Worm (Caenorhabditis elegans) whole organism, L4 larva: ENCODE measurements around the gene ifa-1.
A peak's percentile ranks its signal among the peaks of the same experiment; 100 is the strongest.

ENCODE experiments used
- F26F4.8 ChIP-seq: fragments of 200-800 bp; sonication (Bioruptor generic); conservative IDR thresholded peaks from 2 replicates; pipeline ENCODE4 v1.3.6; 2022; ENCODE audit warnings: missing genetic modification characterization, missing compliant biosample characterization
- F44E2.7 ChIP-seq: fragments of 200-800 bp; sonication (Bioruptor generic); IDR thresholded peaks from 2 replicates; pipeline ENCODE4 v2.1.2; 2022; ENCODE audit warnings: missing genetic modification characterization, missing compliant biosample characterization
- R02D3.7 ChIP-seq: fragments of 150-350 bp; sonication (generic microtip); optimal IDR thresholded peaks from 3 replicates; lab custom pipeline; 2014; ENCODE audit warnings: missing biosample characterization, missing genetic modification characterization
- Y48G9A.11 ChIP-seq: fragments of 200-800 bp; sonication (Bioruptor generic); IDR thresholded peaks from 2 replicates; pipeline ENCODE4 v1.3.6; 2022; ENCODE audit warnings: missing genetic modification reagents, missing genetic modification characterization, missing compliant biosample characterization
- aha-1 ChIP-seq: fragments of 150-350 bp; peaks from one replicate; lab custom pipeline; 2014; ENCODE audit warnings: missing biosample characterization, missing genetic modification characterization
- daf-12 ChIP-seq: fragments of 150-350 bp; optimal IDR thresholded peaks from 2 replicates; lab custom pipeline; 2014; ENCODE audit warnings: missing biosample characterization, missing genetic modification reagents, missing genetic modification characterization
- daf-16 ChIP-seq, 3 experiments: sonication (generic microtip); optimal IDR thresholded peaks; 2 replicates each; lab custom pipeline; 2016 to 2017; ENCODE audit warnings: missing genetic modification characterization in 3 of 3, missing genetic modification reagents in 3 of 3, mild to moderate bottlenecking in 2 of 3, missing compliant biosample characterization in 2 of 3, missing biosample characterization in 1 of 3, moderate library complexity in 1 of 3
- dmd-6 ChIP-seq: fragments of 200-800 bp; sonication (Bioruptor generic); IDR thresholded peaks from 2 replicates; pipeline ENCODE4 v1.3.6; 2022; ENCODE audit warnings: missing genetic modification reagents, missing genetic modification characterization, missing compliant biosample characterization
- dmd-8 ChIP-seq: fragments of 200-800 bp; sonication (Bioruptor generic); IDR thresholded peaks from 2 replicates; pipeline ENCODE4 v1.3.6; 2022; ENCODE audit warnings: missing genetic modification characterization, missing compliant biosample characterization
- dve-1 ChIP-seq: sonication (generic microtip); optimal IDR thresholded peaks from 2 replicates; lab custom pipeline; 2017; ENCODE audit warnings: antibody characterized with exemption, mild to moderate bottlenecking, missing genetic modification characterization, missing compliant biosample characterization; ENCODE audit not compliant: insufficient read depth
- egl-43 ChIP-seq: fragments of 200-800 bp; sonication (Bioruptor generic); IDR thresholded peaks from 2 replicates; pipeline ENCODE4 v1.3.6; 2022; ENCODE audit warnings: missing genetic modification reagents, missing genetic modification characterization, missing compliant biosample characterization
- fos-1 ChIP-seq: fragments of 150-350 bp; optimal IDR thresholded peaks from 2 replicates; lab custom pipeline; 2014; ENCODE audit warnings: missing biosample characterization, missing genetic modification characterization
- hif-1 ChIP-seq, 2 experiments: sonication (generic microtip); optimal IDR thresholded peaks; 2 replicates each; lab custom pipeline; 2016 to 2017; ENCODE audit warnings: missing compliant biosample characterization in 2 of 2, missing genetic modification characterization in 2 of 2, missing genetic modification reagents in 2 of 2, missing genotype in 2 of 2, mild to moderate bottlenecking in 1 of 2
- hlh-11 ChIP-seq: fragments of 200-800 bp; sonication (Bioruptor generic); optimal IDR thresholded peaks from 2 replicates; lab custom pipeline; 2018; ENCODE audit warnings: mild to moderate bottlenecking, missing genetic modification characterization, missing compliant biosample characterization
- hmg-1.1 ChIP-seq: fragments of 200-800 bp; sonication (Bioruptor generic); IDR thresholded peaks from 2 replicates; pipeline ENCODE4 v1.3.6; 2022; ENCODE audit warnings: missing genetic modification reagents, missing genetic modification characterization, missing compliant biosample characterization
- lin-1 ChIP-seq: fragments of 200-800 bp; sonication (Bioruptor generic); IDR thresholded peaks from 2 replicates; pipeline ENCODE4 v1.3.6; 2022; ENCODE audit warnings: missing genetic modification reagents, missing genetic modification characterization, missing compliant biosample characterization
- lin-29 ChIP-seq: fragments of 200-800 bp; sonication (Bioruptor generic); IDR thresholded peaks from 2 replicates; pipeline ENCODE4 v1.3.6; 2022; ENCODE audit warnings: missing genetic modification reagents, missing genetic modification characterization, missing compliant biosample characterization
- lir-3 ChIP-seq: sonication (generic microtip); optimal IDR thresholded peaks from 2 replicates; lab custom pipeline; 2016; ENCODE audit warnings: mild to moderate bottlenecking, missing genetic modification characterization, missing compliant biosample characterization
- madf-9 ChIP-seq: fragments of 200-800 bp; sonication (Bioruptor generic); conservative IDR thresholded peaks from 2 replicates; pipeline ENCODE4 v1.3.6; 2022; ENCODE audit warnings: missing genetic modification reagents, missing genetic modification characterization, missing compliant biosample characterization
- mep-1 ChIP-seq: fragments of 150-350 bp; sonication (generic microtip); optimal IDR thresholded peaks from 3 replicates; lab custom pipeline; 2014; ENCODE audit warnings: missing biosample characterization, missing genetic modification characterization
- mxl-3 ChIP-seq: fragments of 200-800 bp; sonication (Bioruptor generic); optimal IDR thresholded peaks from 2 replicates; lab custom pipeline; 2018; ENCODE audit warnings: mild to moderate bottlenecking, missing genetic modification characterization, missing compliant biosample characterization
- nhr-28 ChIP-seq: fragments of 150-350 bp; optimal IDR thresholded peaks from 2 replicates; lab custom pipeline; 2014; ENCODE audit warnings: missing biosample characterization, missing genetic modification characterization
- nhr-41 ChIP-seq: fragments of 200-800 bp; sonication (Bioruptor generic); IDR thresholded peaks from 2 replicates; pipeline ENCODE4 v1.3.6; 2022; ENCODE audit warnings: missing genetic modification reagents, missing genetic modification characterization, missing compliant biosample characterization
- nhr-42 ChIP-seq: fragments of 200-800 bp; sonication (Bioruptor generic); IDR thresholded peaks from 2 replicates; pipeline ENCODE4 v1.3.6; 2022; ENCODE audit warnings: missing genetic modification characterization, missing compliant biosample characterization
- nhr-48 ChIP-seq: sonication (generic microtip); optimal IDR thresholded peaks from 2 replicates; lab custom pipeline; 2016; ENCODE audit warnings: mild to moderate bottlenecking, missing genetic modification characterization, missing compliant biosample characterization
- nhr-76 ChIP-seq: fragments of 150-350 bp; optimal IDR thresholded peaks from 2 replicates; lab custom pipeline; 2014; ENCODE audit warnings: missing biosample characterization, missing genetic modification characterization
- nhr-77 ChIP-seq: fragments of 150-350 bp; optimal IDR thresholded peaks from 2 replicates; lab custom pipeline; 2014; ENCODE audit warnings: missing biosample characterization, missing genetic modification characterization
- php-3 ChIP-seq: fragments of 200-800 bp; sonication (Bioruptor generic); IDR thresholded peaks from 2 replicates; pipeline ENCODE4 v1.3.6; 2022; ENCODE audit warnings: missing genetic modification reagents, missing genetic modification characterization, missing compliant biosample characterization
- pqm-1 ChIP-seq: sonication (generic microtip); optimal IDR thresholded peaks from 2 replicates; lab custom pipeline; 2017; ENCODE audit warnings: missing biosample characterization, missing genetic modification characterization
- spr-1 ChIP-seq: sonication (generic microtip); optimal IDR thresholded peaks from 2 replicates; lab custom pipeline; 2016; ENCODE audit warnings: mild to moderate bottlenecking, missing genetic modification characterization, missing compliant biosample characterization
- spr-3 ChIP-seq: fragments of 200-800 bp; sonication (Bioruptor generic); optimal IDR thresholded peaks from 2 replicates; lab custom pipeline; 2018; ENCODE audit warnings: mild to moderate bottlenecking, missing genetic modification characterization, missing compliant biosample characterization
- zfp-2 ChIP-seq: sonication (generic microtip); optimal IDR thresholded peaks from 2 replicates; lab custom pipeline; 2016; ENCODE audit warnings: mild to moderate bottlenecking, missing genetic modification characterization, missing compliant biosample characterization

ifa-1 gene

DNA sequence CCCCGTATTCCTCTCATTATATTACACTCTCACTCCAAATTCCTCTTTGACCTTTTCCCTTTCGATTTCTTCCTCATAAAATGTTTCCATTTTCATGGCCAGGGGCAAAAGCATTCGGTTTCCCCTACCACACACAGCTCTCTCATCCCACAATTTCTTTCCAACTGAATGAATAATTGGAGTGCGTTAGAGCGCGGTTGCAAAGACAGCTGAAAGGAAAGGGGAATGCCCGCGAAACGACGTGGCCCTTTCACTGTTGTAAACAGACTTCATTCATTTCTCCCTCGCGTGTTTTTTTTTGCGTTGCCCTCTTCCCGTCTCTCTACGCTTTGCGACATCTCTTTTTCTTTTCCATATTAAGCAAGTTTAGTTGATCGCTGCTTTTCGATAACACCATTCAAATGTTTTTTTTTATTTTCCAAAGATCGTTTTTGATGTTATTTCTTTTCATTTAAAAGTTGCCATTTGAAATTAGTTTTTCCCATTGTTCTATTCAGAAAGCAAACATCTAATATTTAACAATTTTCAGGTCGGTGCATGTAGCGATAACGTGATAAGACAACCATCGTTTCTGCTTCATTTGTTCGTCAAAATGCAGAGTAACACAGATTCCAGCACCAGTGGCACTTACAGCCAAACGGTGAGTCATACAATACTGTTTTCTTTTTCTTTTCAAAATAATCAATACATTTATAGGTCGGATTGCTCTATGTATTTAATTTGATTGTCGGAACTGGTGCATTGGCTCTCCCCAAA, 8.5 kb upstream of the ifa-1 start, which contains the start of gene C03A3.2 (continued):
- TF ChIP-seq lin-1 (GFP tag; lab: Robert Waterston, UW) (no peak), F44E2.7 (GFP tag; lab: Robert Waterston, UW) (no peak), hmg-1.1 (GFP tag; lab: Robert Waterston, UW) (peak; percentile 70; the same call in 1 of the 2 replicates), aha-1 (tag; lab: Kevin White, UChicago) (peak; percentile 58)

DNA sequence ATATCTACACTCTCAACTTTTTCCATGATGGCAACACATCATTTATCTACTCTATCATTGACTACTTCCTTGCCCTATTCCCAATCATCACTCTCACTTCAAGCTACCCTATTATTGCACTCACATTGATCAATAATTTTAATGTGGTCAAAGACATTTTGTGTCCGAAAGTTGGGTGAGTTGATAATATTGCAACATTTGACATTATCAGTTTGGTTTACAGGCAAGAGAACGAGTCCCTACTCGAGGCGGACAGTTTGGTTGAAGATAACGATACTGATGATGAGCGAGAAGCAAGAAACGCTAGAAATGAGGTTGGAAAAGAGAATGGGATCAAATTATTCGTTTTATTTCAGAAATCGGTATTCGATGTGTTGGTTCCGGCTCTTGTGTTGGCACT, 6.3 kb upstream of the ifa-1 start:
- peak; percentile 48; the same call in 1 of the 2 replicates for TF ChIP-seq php-3 (GFP tag; lab: Robert Waterston, UW)
- peak; percentile 83 for TF ChIP-seq pqm-1 (tag; lab: Kevin White, UChicago)
- TF ChIP-seq aha-1 (tag; lab: Kevin White, UChicago): no peak
- TF ChIP-seq dve-1 (tag; lab: Kevin White, UChicago): peak; percentile 55
- peak; percentile 75 for TF ChIP-seq nhr-28 (tag; lab: Kevin White, UChicago)
- no peak for TF ChIP-seq daf-16 (GFP tag; optimal IDR thresholded peaks at IDR 0.05; lab: Kevin White, UChicago)
- TF ChIP-seq daf-16 (tag; optimal IDR thresholded peaks at IDR 0.05; lab: Kevin White, UChicago): peak; percentile 95
- TF ChIP-seq hlh-11 (tag; lab: Kevin White, UChicago): peak; percentile 69
- TF ChIP-seq nhr-77 (tag; lab: Kevin White, UChicago): peak; percentile 27
- peak; percentile 60 for TF ChIP-seq mxl-3
- no peak for TF ChIP-seq nhr-41 (GFP tag; lab: Robert Waterston, UW)
- TF ChIP-seq dmd-6 (GFP tag; lab: Robert Waterston, UW): peak; percentile 78
- TF ChIP-seq spr-1 (tag; lab: Kevin White, UChicago): no peak
- no peak for TF ChIP-seq R02D3.7 (tag; lab: Kevin White, UChicago)

DNA sequence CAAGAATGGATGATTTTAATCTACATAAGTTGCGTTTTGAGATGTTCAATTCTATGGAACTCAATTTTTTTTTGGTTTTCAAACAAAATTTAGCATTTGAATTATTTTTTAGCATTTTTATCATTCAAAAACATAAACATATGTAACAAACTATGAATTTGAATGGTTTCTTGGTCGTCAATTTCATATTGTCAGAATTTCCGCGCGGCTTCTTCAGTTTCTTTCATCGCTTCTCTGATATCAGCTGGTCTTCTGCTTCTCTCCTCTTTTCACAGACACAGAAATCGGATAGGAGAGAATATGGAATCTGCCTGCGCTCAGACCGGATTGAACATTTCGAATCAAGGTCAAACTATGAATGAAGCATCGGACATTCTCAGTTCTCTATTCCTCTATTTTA, 4.3 kb upstream of the ifa-1 start, which contains the start of gene C03A3.9:
TSS of gene C03A3.9 (plus strand) at position 301 of the 400 bp plus-strand sequence.
- no peak for TF ChIP-seq dmd-8 (GFP tag; lab: Robert Waterston, UW)
- TF ChIP-seq nhr-76 (tag; lab: Kevin White, UChicago): no peak

DNA sequence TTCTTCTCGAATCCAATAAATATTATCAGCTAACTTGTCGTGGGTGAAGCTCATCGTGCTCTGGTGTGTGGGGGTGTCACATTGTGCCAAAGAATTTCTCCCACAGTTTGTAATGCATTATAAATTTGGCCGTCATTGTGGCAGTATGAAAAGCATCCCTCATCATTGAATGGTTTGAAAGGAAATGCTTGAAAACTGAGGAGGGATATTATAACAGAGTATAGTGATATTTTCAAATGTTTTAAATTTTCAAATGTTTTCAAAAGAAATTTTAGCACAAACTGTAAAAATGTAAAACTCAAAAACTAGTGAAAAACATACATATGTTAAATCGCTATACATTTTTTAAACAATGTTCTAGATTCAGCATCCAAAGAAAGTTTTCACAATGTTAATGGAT, 2.0 kb upstream of the ifa-1 start, which contains the start of gene C03A3.3:
TSS of gene C03A3.3 (minus strand) at position 101 of the 400 bp plus-strand sequence.
- TF ChIP-seq Y48G9A.11 (GFP tag; lab: Robert Waterston, UW) (no peak), spr-3 (GFP tag; lab: Kevin White, UChicago) (no peak), lin-29 (no peak), pqm-1 (tag; lab: Kevin White, UChicago) (no peak), spr-1 (tag; lab: Kevin White, UChicago) (no peak), nhr-77 (tag; lab: Kevin White, UChicago) (no peak), madf-9 (no peak), F26F4.8 (no peak), lir-3 (tag; lab: Kevin White, UChicago) (no peak), daf-12 (tag; lab: Kevin White, UChicago) (no peak), egl-43 (GFP tag; lab: Robert Waterston, UW) (no peak), hif-1 (tag; optimal IDR thresholded peaks at IDR 0.05; lab: Kevin White, UChicago) (no peak), nhr-42 (no peak), fos-1 (tag; lab: Kevin White, UChicago) (no peak), mep-1 (tag; lab: Kevin White, UChicago) (no peak), zfp-2 (tag; lab: Kevin White, UChicago) (no peak), nhr-48 (tag; lab: Kevin White, UChicago) (no peak), aha-1 (tag; lab: Kevin White, UChicago) (no peak), hmg-1.1 (GFP tag; lab: Robert Waterston, UW) (no peak)
